Worm (Caenorhabditis elegans) whole organism, late embryonic: Measurements from ENCODE around the gene dsb-1.

Source experiments
- ama-1 ChIP-seq: fragments of 150-350 bp; optimal IDR thresholded peaks from 2 replicates; lab custom pipeline; 2014
- ceh-34 ChIP-seq: sonication (generic microtip); optimal IDR thresholded peaks from 2 replicates; lab custom pipeline; 2016; ENCODE audit warnings: mild to moderate bottlenecking, missing genetic modification characterization, missing compliant biosample characterization
- ceh-9 ChIP-seq: sonication (generic microtip); optimal IDR thresholded peaks from 2 replicates; lab custom pipeline; 2016; ENCODE audit warnings: mild to moderate bottlenecking, missing genetic modification characterization, inconsistent platforms, missing compliant biosample characterization
- che-1 ChIP-seq: sonication (generic microtip); optimal IDR thresholded peaks from 2 replicates; lab custom pipeline; 2016; ENCODE audit warnings: mild to moderate bottlenecking, missing genetic modification characterization, missing compliant biosample characterization
- dmd-4 ChIP-seq: sonication (generic microtip); optimal IDR thresholded peaks from 2 replicates; lab custom pipeline; 2016; ENCODE audit warnings: borderline replicate concordance, missing genetic modification characterization, missing compliant biosample characterization
- elt-4 ChIP-seq: sonication (generic microtip); optimal IDR thresholded peaks from 2 replicates; lab custom pipeline; 2016; ENCODE audit warnings: missing genetic modification characterization, missing compliant biosample characterization
- fax-1 ChIP-seq: sonication (generic microtip); optimal IDR thresholded peaks from 2 replicates; lab custom pipeline; 2016; ENCODE audit warnings: missing genotype, missing genetic modification characterization, missing compliant biosample characterization
- fkh-10 ChIP-seq: fragments of 150-350 bp; optimal IDR thresholded peaks from 2 replicates; lab custom pipeline; 2014; ENCODE audit warnings: missing biosample characterization, missing genetic modification reagents, missing genetic modification characterization
- hlh-15 ChIP-seq: sonication (generic microtip); optimal IDR thresholded peaks from 2 replicates; lab custom pipeline; 2016; ENCODE audit warnings: missing genetic modification characterization, missing compliant biosample characterization
- rnt-1 ChIP-seq: sonication (generic microtip); optimal IDR thresholded peaks from 2 replicates; lab custom pipeline; 2016; ENCODE audit warnings: missing genetic modification characterization, missing compliant biosample characterization
- tbx-2 ChIP-seq: sonication (generic microtip); optimal IDR thresholded peaks from 2 replicates; lab custom pipeline; 2016; ENCODE audit warnings: missing genetic modification characterization, missing compliant biosample characterization

- TF ChIP-seq fax-1 (tag; lab: Kevin White, UChicago) (no peak), ceh-34 (tag; lab: Kevin White, UChicago) (peak; percentile 9), ceh-9 (no peak), hlh-15 (tag; lab: Kevin White, UChicago) (no peak), tbx-2 (tag; lab: Kevin White, UChicago) (peak; percentile 34), ama-1 (lab: Kevin White, UChicago) (no peak), dmd-4 (tag; lab: Kevin White, UChicago) (no peak), rnt-1 (tag; lab: Kevin White, UChicago) (peak; percentile 19), elt-4 (no peak), fkh-10 (GFP tag; lab: Kevin White, UChicago) (no peak), che-1 (tag; lab: Kevin White, UChicago) (no peak)
Measured at ce11 chrIV:12404137-12404536, 4.6 kb upstream of the dsb-1 start, which contains the start of gene gex-3.
